Worm (Caenorhabditis elegans): ENCODE results near the gene ZC239.14.

DNA sequence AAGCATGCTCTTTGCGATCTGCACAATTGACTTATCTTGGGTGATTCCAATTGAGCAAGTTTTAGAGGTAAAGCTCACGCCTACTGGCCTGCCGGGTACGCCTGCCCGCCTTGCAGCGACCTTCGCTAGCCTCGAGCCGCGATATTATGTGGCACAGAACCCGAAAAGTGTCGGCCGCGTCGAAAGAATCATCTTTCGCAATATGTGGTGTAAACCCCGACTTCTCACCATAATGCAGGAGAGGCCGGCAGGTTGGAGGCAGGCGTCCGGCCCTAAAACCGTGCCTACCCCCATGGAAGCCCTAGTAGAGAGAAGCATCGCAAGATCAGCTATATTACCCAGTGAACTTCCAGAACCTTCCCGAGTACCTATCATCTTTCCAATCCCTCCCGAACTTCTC, 36.0 kb downstream of the ZC239.14 start:
- TF ChIP-seq unc-39 (tag; optimal IDR thresholded peaks at IDR 0.05), result no peak
- TF ChIP-seq egl-27 (tag; optimal IDR thresholded peaks at IDR 0.05), result no peak
- TF ChIP-seq lin-11 (tag; optimal IDR thresholded peaks at IDR 0.05), result no peak
- TF ChIP-seq ceh-82 (tag; optimal IDR thresholded peaks at IDR 0.05), result no peak
- TF ChIP-seq nhr-23 (tag; optimal IDR thresholded peaks at IDR 0.05), result no peak
- no peak for TF ChIP-seq ztf-4 (tag; optimal IDR thresholded peaks at IDR 0.05)
- TF ChIP-seq nhr-11 (tag; optimal IDR thresholded peaks at IDR 0.05), result no peak
